Worm (Caenorhabditis elegans) whole organism, L4 larva: ENCODE results near the gene F17E5.2.

Experiments used
- T20F7.1 ChIP-seq: fragments of 200-800 bp; sonication (Bioruptor generic); optimal IDR thresholded peaks from 2 replicates; lab custom pipeline; 2018; ENCODE audit warnings: mild to moderate bottlenecking, missing genetic modification characterization, missing compliant biosample characterization
- Y48G9A.11 ChIP-seq: fragments of 200-800 bp; sonication (Bioruptor generic); IDR thresholded peaks from 2 replicates; pipeline ENCODE4 v1.3.6; 2022; ENCODE audit warnings: missing genetic modification reagents, missing genetic modification characterization, missing compliant biosample characterization
- Y75B8A.6 ChIP-seq: fragments of 200-800 bp; sonication (Bioruptor generic); IDR thresholded peaks from 2 replicates; pipeline ENCODE4 v1.3.6; 2022; ENCODE audit warnings: missing genetic modification reagents, missing genetic modification characterization, missing compliant biosample characterization
- aha-1 ChIP-seq: fragments of 150-350 bp; peaks from one replicate; lab custom pipeline; 2014; ENCODE audit warnings: missing biosample characterization, missing genetic modification characterization
- attf-4 ChIP-seq: sonication (generic microtip); optimal IDR thresholded peaks from 3 replicates; lab custom pipeline; 2017; ENCODE audit warnings: missing biosample characterization, missing genetic modification characterization
- ceh-20 ChIP-seq: fragments of 200-800 bp; sonication (Bioruptor generic); IDR thresholded peaks from 2 replicates; pipeline ENCODE4 v1.3.6; 2022; ENCODE audit warnings: missing genetic modification reagents, missing genetic modification characterization, missing compliant biosample characterization
- cey-2 ChIP-seq: sonication (generic microtip); optimal IDR thresholded peaks from 3 replicates; lab custom pipeline; 2017; ENCODE audit warnings: missing genetic modification characterization, mild to moderate bottlenecking, missing compliant biosample characterization, antibody characterized with exemption, borderline replicate concordance; ENCODE audit not compliant: insufficient read depth
- ctbp-1 ChIP-seq: fragments of 200-800 bp; sonication (Bioruptor generic); IDR thresholded peaks from 2 replicates; pipeline ENCODE4 v1.3.6; 2022; ENCODE audit warnings: missing genetic modification reagents, missing genetic modification characterization, missing compliant biosample characterization
- daf-8 ChIP-seq: fragments of 200-800 bp; sonication (Bioruptor generic); IDR thresholded peaks from 2 replicates; pipeline ENCODE4 v1.3.6; 2022; ENCODE audit warnings: missing genetic modification characterization, missing compliant biosample characterization
- dmd-6 ChIP-seq: fragments of 200-800 bp; sonication (Bioruptor generic); IDR thresholded peaks from 2 replicates; pipeline ENCODE4 v1.3.6; 2022; ENCODE audit warnings: missing genetic modification reagents, missing genetic modification characterization, missing compliant biosample characterization
- dve-1 ChIP-seq: sonication (generic microtip); optimal IDR thresholded peaks from 2 replicates; lab custom pipeline; 2017; ENCODE audit warnings: antibody characterized with exemption, mild to moderate bottlenecking, missing genetic modification characterization, missing compliant biosample characterization; ENCODE audit not compliant: insufficient read depth
- hif-1 ChIP-seq, 2 experiments: sonication (generic microtip); optimal IDR thresholded peaks; 2 replicates each; lab custom pipeline; 2016 to 2017; ENCODE audit warnings: missing compliant biosample characterization in 2 of 2, missing genetic modification characterization in 2 of 2, missing genetic modification reagents in 2 of 2, missing genotype in 2 of 2, mild to moderate bottlenecking in 1 of 2
- hlh-30 ChIP-seq: sonication (generic microtip); optimal IDR thresholded peaks from 2 replicates; lab custom pipeline; 2017; ENCODE audit warnings: antibody characterized with exemption, mild to moderate bottlenecking, missing genetic modification characterization, missing compliant biosample characterization; ENCODE audit not compliant: insufficient read depth
- hmg-1.1 ChIP-seq: fragments of 200-800 bp; sonication (Bioruptor generic); IDR thresholded peaks from 2 replicates; pipeline ENCODE4 v1.3.6; 2022; ENCODE audit warnings: missing genetic modification reagents, missing genetic modification characterization, missing compliant biosample characterization
- lin-29 ChIP-seq: fragments of 200-800 bp; sonication (Bioruptor generic); IDR thresholded peaks from 2 replicates; pipeline ENCODE4 v1.3.6; 2022; ENCODE audit warnings: missing genetic modification reagents, missing genetic modification characterization, missing compliant biosample characterization
- mep-1 ChIP-seq: fragments of 150-350 bp; sonication (generic microtip); optimal IDR thresholded peaks from 3 replicates; lab custom pipeline; 2014; ENCODE audit warnings: missing biosample characterization, missing genetic modification characterization
- nhr-102 ChIP-seq: sonication (generic microtip); optimal IDR thresholded peaks from 2 replicates; lab custom pipeline; 2016; ENCODE audit warnings: mild to moderate bottlenecking, missing genetic modification characterization, moderate library complexity, missing compliant biosample characterization
- nhr-28 ChIP-seq: fragments of 150-350 bp; optimal IDR thresholded peaks from 2 replicates; lab custom pipeline; 2014; ENCODE audit warnings: missing biosample characterization, missing genetic modification characterization
- nhr-42 ChIP-seq: fragments of 200-800 bp; sonication (Bioruptor generic); IDR thresholded peaks from 2 replicates; pipeline ENCODE4 v1.3.6; 2022; ENCODE audit warnings: missing genetic modification characterization, missing compliant biosample characterization
- php-3 ChIP-seq: fragments of 200-800 bp; sonication (Bioruptor generic); IDR thresholded peaks from 2 replicates; pipeline ENCODE4 v1.3.6; 2022; ENCODE audit warnings: missing genetic modification reagents, missing genetic modification characterization, missing compliant biosample characterization
- snpc-1.2 ChIP-seq: fragments of 200-800 bp; sonication (Bioruptor generic); IDR thresholded peaks from 2 replicates; pipeline ENCODE4 v1.3.6; 2022; ENCODE audit warnings: missing genetic modification reagents, missing genetic modification characterization, missing compliant biosample characterization
- spr-1 ChIP-seq: sonication (generic microtip); optimal IDR thresholded peaks from 2 replicates; lab custom pipeline; 2016; ENCODE audit warnings: mild to moderate bottlenecking, missing genetic modification characterization, missing compliant biosample characterization
- unc-62 ChIP-seq, 3 experiments: fragments of 150-350 bp in 1 of 3; sonication (generic microtip); optimal IDR thresholded peaks in 2 of 3; peaks in 1 of 3; 1 replicate in 1 of 3; 2 replicates in 2 of 3; lab custom pipeline; 2014 to 2017; ENCODE audit warnings: missing biosample characterization in 3 of 3, missing genetic modification characterization in 3 of 3, missing genetic modification reagents in 3 of 3, missing genotype in 1 of 3
- zfp-2 ChIP-seq: sonication (generic microtip); optimal IDR thresholded peaks from 2 replicates; lab custom pipeline; 2016; ENCODE audit warnings: mild to moderate bottlenecking, missing genetic modification characterization, missing compliant biosample characterization
- zfp-3 ChIP-seq: fragments of 200-800 bp; sonication (Bioruptor generic); conservative IDR thresholded peaks from 2 replicates; pipeline ENCODE4 v1.3.6; 2022; ENCODE audit warnings: missing genetic modification reagents, missing genetic modification characterization, missing compliant biosample characterization
- zip-11 ChIP-seq: fragments of 200-800 bp; sonication (Bioruptor generic); IDR thresholded peaks from 2 replicates; pipeline ENCODE4 v1.3.6; 2022; ENCODE audit warnings: missing genetic modification characterization, missing compliant biosample characterization
- zip-2 ChIP-seq: fragments of 150-350 bp; optimal IDR thresholded peaks from 2 replicates; lab custom pipeline; 2014; ENCODE audit warnings: missing biosample characterization, missing genetic modification characterization
- ztf-7 ChIP-seq: fragments of 150-350 bp; optimal IDR thresholded peaks from 2 replicates; lab custom pipeline; 2014; ENCODE audit warnings: missing biosample characterization, missing genetic modification characterization

The F17E5.2 gene

DNA sequence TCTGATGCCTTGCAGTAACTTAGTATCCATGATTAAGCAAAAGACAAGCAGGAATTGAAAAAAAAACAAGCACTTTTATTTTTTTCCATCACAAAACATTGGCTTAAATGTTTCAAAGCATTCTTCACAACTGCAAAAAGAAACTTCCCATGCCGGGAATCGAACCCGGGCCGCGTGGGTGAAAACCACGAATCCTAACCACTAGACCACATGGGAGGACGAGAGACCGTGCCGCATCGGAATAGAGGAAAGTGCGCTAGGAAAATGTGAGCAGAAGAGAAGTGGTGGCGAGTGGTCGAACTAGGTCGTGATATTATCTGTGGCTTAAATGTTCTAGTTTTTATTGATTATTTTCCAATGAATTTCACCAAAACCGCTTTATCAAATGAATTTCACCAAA, 26.6 kb upstream of the F17E5.2 start (continued):
- TF ChIP-seq Y75B8A.6: no peak
- TF ChIP-seq Y48G9A.11 (GFP tag; lab: Robert Waterston, UW): peak; percentile 43; the same call in 1 of the 2 replicates
- no peak for TF ChIP-seq T20F7.1

DNA sequence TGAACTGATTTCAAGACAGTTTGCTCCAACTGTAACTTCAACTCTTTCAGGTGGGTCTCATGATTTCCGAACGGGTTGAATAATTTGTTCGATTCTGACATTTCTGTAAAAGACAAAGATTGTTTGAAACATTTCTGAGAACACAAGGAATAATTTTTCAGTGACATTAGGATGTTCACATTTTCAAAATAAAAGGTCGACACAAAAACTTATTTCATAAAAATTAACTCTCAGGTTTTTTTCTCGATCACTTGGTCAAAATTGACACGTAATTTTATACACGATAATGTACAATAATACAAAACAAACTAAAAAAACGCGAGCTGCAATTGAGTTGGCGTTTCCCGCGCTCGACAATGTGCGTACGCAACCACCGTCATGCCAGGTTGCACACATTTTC, 22.7 kb upstream of the F17E5.2 start, which contains the start of gene rif-1.2:
Gene rif-1.2 (minus strand): TSS at position 101 of the 400 bp plus-strand sequence.
- TF ChIP-seq php-3 (GFP tag; lab: Robert Waterston, UW) (no peak), nhr-28 (tag; lab: Kevin White, UChicago) (no peak), zfp-2 (tag; lab: Kevin White, UChicago) (no peak), dve-1 (no peak), zip-11 (GFP tag; lab: Robert Waterston, UW) (no peak), nhr-102 (tag; lab: Kevin White, UChicago) (no peak), cey-2 (tag; lab: Kevin White, UChicago) (no peak), nhr-42 (GFP tag; lab: Robert Waterston, UW) (no peak), zip-2 (tag; lab: Kevin White, UChicago) (no peak), snpc-1.2 (GFP tag; lab: Robert Waterston, UW) (no peak), T20F7.1 (no peak)
- TF ChIP-seq, all 104 proteins: peak for 0

DNA sequence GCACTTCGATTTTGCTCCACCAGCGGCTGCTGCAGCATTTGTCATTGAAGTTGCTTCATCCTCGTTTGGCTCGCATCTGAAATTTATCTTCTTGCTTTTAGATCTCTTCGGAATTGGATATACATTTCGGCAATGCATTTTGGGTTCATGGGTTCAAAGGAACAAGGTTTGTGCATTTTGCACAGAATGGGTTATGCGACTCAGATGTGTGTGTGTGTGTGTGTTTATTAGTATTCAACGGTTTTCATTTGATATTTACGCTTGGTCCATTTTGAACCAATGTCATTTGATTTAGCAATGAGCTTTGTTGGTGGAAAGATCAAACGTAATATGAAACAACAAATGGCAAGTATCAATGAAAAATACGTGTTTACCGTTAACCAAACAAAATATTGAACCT, 18.3 kb upstream of the F17E5.2 start:
- TF ChIP-seq ztf-7 (no peak), unc-62 (GFP tag; optimal IDR thresholded peaks at IDR 0.05 in 1 of 2; lab: Kevin White, UChicago) (peak in 1 of 2 experiments; percentile 90), unc-62 (tag; optimal IDR thresholded peaks at IDR 0.05; lab: Kevin White, UChicago) (no peak)

DNA sequence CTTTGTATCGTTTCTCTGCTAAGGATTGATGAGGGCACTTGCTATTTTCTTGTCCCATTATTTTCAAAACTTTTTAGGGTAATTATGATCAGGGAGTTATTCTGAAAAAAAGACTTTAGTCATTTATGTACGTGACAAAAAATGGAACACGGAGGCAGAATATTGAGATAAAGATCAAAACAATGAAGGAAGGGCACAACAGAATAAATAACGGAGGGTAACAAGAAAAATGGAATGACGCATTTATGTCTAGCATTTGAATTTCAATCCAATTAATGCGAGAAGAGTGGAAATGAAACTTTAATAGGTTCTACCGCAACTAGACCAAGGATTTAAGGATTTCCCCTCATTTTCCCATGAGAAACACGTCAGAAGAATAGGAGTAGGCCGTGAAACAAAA, 15.8 kb upstream of the F17E5.2 start, which contains the start of gene glb-13:
Gene glb-13 (minus strand): TSS at position 101 of the 400 bp plus-strand sequence.
- TF ChIP-seq unc-62 (GFP tag; optimal IDR thresholded peaks at IDR 0.05 in 1 of 2; lab: Kevin White, UChicago): peak in 1 of 2 experiments; percentile 78
- no peak for TF ChIP-seq unc-62 (tag; optimal IDR thresholded peaks at IDR 0.05; lab: Kevin White, UChicago)
- no peak for TF ChIP-seq spr-1 (tag; lab: Kevin White, UChicago)

DNA sequence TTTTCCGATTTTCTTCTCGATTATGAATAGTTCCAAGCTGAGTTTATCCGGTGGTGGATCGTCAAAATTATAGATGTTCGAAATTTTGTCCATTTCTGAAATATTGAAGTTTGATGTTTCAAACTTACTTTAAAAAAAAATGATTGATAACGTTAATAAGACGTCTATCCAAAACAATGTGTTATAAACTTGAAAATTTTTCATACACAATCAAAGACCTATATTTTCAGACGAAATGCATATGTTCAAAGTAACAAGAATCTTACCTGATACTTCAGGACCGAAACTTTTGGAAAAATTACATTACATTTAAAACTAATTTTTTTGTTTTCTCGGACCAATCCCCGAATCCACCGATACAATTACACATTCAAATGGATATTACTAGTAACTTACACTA, 2.7 kb upstream of the F17E5.2 start, which contains the start of gene nekl-3:
Gene nekl-3 (minus strand): TSS at position 101 of the 400 bp plus-strand sequence.
- TF ChIP-seq aha-1 (tag; lab: Kevin White, UChicago) (peak; percentile 21), daf-8 (no peak), attf-4 (tag; lab: Kevin White, UChicago) (no peak)

DNA sequence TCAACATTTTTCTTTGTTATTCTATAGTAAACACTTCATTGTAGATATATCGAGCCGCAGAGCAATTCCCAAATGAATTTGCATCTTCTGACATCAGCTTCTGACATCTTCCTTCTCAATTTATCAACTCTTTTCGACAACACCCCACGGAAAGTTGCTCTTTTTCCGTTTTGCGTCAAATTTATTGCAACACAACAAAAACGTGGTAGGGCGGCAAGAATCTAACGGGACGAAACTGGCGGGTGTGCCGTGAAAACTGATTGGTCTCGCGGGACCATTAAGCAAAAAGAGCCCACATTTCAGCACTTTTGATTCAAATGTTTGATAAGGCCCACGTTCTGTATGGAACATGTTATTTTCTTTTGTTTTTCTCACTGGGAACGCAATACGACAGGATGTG, 10.7 kb downstream of the F17E5.2 start:
- TF ChIP-seq hmg-1.1: peak; percentile 47; the same call in 1 of the 2 replicates
- TF ChIP-seq hif-1 (tag; optimal IDR thresholded peaks at IDR 0.05; lab: Kevin White, UChicago): peak in 1 of 2 experiments; percentile 2
- no peak for TF ChIP-seq dmd-6 (GFP tag; lab: Robert Waterston, UW)
- TF ChIP-seq zfp-3 (GFP tag; lab: Robert Waterston, UW): no peak
- 0 out of 2 replicates have a peak, but pooled peaks have one; percentile 9 for TF ChIP-seq ctbp-1
- no peak for TF ChIP-seq lin-29 (GFP tag; lab: Robert Waterston, UW)
- TF ChIP-seq unc-62 (GFP tag; optimal IDR thresholded peaks at IDR 0.05 in 1 of 2; lab: Kevin White, UChicago): peak in 1 of 2 experiments; percentile 99
- no peak for TF ChIP-seq unc-62 (tag; optimal IDR thresholded peaks at IDR 0.05; lab: Kevin White, UChicago)
- peak; percentile 86 for TF ChIP-seq ceh-20 (GFP tag; lab: Robert Waterston, UW)
- TF ChIP-seq mep-1 (tag; lab: Kevin White, UChicago): peak; percentile 9
- TF ChIP-seq hlh-30 (tag; lab: Kevin White, UChicago): peak; percentile 15
